Worm (Caenorhabditis elegans) whole organism, mixed stage, embryonic: ENCODE measurements around the gene tftc-3.

Source experiments
- M03D4.4 ChIP-seq: sonication (generic microtip); optimal IDR thresholded peaks from 2 replicates; lab custom pipeline; 2017; ENCODE audit warnings: mild to moderate bottlenecking, missing genetic modification characterization, missing compliant biosample characterization
- bed-3 ChIP-seq: fragments of 200-800 bp; sonication (Bioruptor generic); optimal IDR thresholded peaks from 3 replicates; lab custom pipeline; 2018; ENCODE audit warnings: mild to moderate bottlenecking, missing genetic modification characterization, moderate library complexity, missing compliant biosample characterization
- blmp-1 ChIP-seq: fragments of 150-350 bp; optimal IDR thresholded peaks from 2 replicates; lab custom pipeline; 2014; ENCODE audit warnings: missing biosample characterization, missing genetic modification characterization
- ceh-39 ChIP-seq: fragments of 150-350 bp; optimal IDR thresholded peaks from 2 replicates; lab custom pipeline; 2014; ENCODE audit warnings: missing biosample characterization, missing genetic modification characterization
- ceh-43 ChIP-seq: fragments of 200-800 bp; sonication (Bioruptor generic); optimal IDR thresholded peaks from 2 replicates; lab custom pipeline; 2018; ENCODE audit warnings: mild to moderate bottlenecking, missing genetic modification characterization, moderate library complexity, missing compliant biosample characterization
- ceh-83 ChIP-seq: fragments of 200-800 bp; sonication (Bioruptor generic); optimal IDR thresholded peaks from 2 replicates; lab custom pipeline; 2018; ENCODE audit warnings: mild to moderate bottlenecking, missing genetic modification characterization, missing compliant biosample characterization
- ces-1 ChIP-seq: fragments of 150-350 bp; optimal IDR thresholded peaks from 2 replicates; lab custom pipeline; 2014; ENCODE audit warnings: missing biosample characterization, missing genetic modification reagents, missing genetic modification characterization
- cnd-1 ChIP-seq: fragments of 200-800 bp; sonication (Bioruptor generic); optimal IDR thresholded peaks from 2 replicates; lab custom pipeline; 2018; ENCODE audit warnings: mild to moderate bottlenecking, missing genetic modification characterization, missing compliant biosample characterization
- drap-1 ChIP-seq: fragments of 200-800 bp; sonication (Bioruptor generic); optimal IDR thresholded peaks from 3 replicates; lab custom pipeline; 2018; ENCODE audit warnings: mild to moderate bottlenecking, missing genetic modification characterization, missing compliant biosample characterization
- elt-1 ChIP-seq: sonication (generic microtip); optimal IDR thresholded peaks from 2 replicates; lab custom pipeline; 2017; ENCODE audit warnings: missing genetic modification characterization, mild to moderate bottlenecking, missing compliant biosample characterization, antibody characterized with exemption, moderate library complexity, borderline replicate concordance; ENCODE audit not compliant: insufficient read depth
- elt-3 ChIP-seq: fragments of 150-350 bp; optimal IDR thresholded peaks from 2 replicates; lab custom pipeline; 2014; ENCODE audit warnings: missing biosample characterization, missing genetic modification characterization
- flh-1 ChIP-seq: fragments of 200-800 bp; sonication (Bioruptor generic); optimal IDR thresholded peaks from 2 replicates; lab custom pipeline; 2018; ENCODE audit warnings: mild to moderate bottlenecking, missing genetic modification characterization, moderate library complexity, missing compliant biosample characterization
- ham-2 ChIP-seq: fragments of 200-800 bp; sonication (Bioruptor generic); optimal IDR thresholded peaks from 2 replicates; lab custom pipeline; 2018; ENCODE audit warnings: mild to moderate bottlenecking, missing genetic modification characterization, missing compliant biosample characterization
- hlh-1 ChIP-seq: fragments of 150-350 bp; optimal IDR thresholded peaks from 2 replicates; lab custom pipeline; 2014; ENCODE audit warnings: missing biosample characterization, missing genetic modification reagents, missing genetic modification characterization
- lin-13 ChIP-seq: fragments of 150-350 bp; optimal IDR thresholded peaks from 2 replicates; lab custom pipeline; 2014; ENCODE audit warnings: missing biosample characterization, missing genetic modification characterization
- lin-32 ChIP-seq: fragments of 200-800 bp; sonication (Bioruptor generic); optimal IDR thresholded peaks from 2 replicates; lab custom pipeline; 2018; ENCODE audit warnings: mild to moderate bottlenecking, missing genetic modification characterization, missing compliant biosample characterization
- lsy-2 ChIP-seq: fragments of 150-350 bp; optimal IDR thresholded peaks from 2 replicates; lab custom pipeline; 2014; ENCODE audit warnings: missing biosample characterization, missing genetic modification characterization
- mab-5 ChIP-seq: fragments of 150-350 bp; optimal IDR thresholded peaks from 2 replicates; lab custom pipeline; 2014; ENCODE audit warnings: missing biosample characterization, missing genetic modification characterization
- mep-1 ChIP-seq: fragments of 150-350 bp; optimal IDR thresholded peaks from 2 replicates; lab custom pipeline; 2017; ENCODE audit warnings: missing biosample characterization, missing genetic modification reagents, missing genetic modification characterization, inconsistent platforms
- mls-2 ChIP-seq: sonication (generic microtip); optimal IDR thresholded peaks from 2 replicates; lab custom pipeline; 2016; ENCODE audit warnings: mild to moderate bottlenecking, missing genetic modification characterization, moderate library complexity, missing compliant biosample characterization
- nhr-12 ChIP-seq: fragments of 150-350 bp; optimal IDR thresholded peaks from 2 replicates; lab custom pipeline; 2014; ENCODE audit warnings: missing biosample characterization, missing genetic modification characterization
- nhr-2 ChIP-seq: fragments of 150-350 bp; optimal IDR thresholded peaks from 2 replicates; lab custom pipeline; 2014; ENCODE audit warnings: missing biosample characterization, missing genetic modification characterization
- nhr-237 ChIP-seq: fragments of 150-350 bp; optimal IDR thresholded peaks from 2 replicates; lab custom pipeline; 2014; ENCODE audit warnings: missing biosample characterization, missing genetic modification characterization
- nhr-28 ChIP-seq: fragments of 150-350 bp; optimal IDR thresholded peaks from 2 replicates; lab custom pipeline; 2014; ENCODE audit warnings: missing biosample characterization, missing genetic modification characterization
- nhr-76 ChIP-seq: sonication (generic microtip); optimal IDR thresholded peaks from 2 replicates; lab custom pipeline; 2017; ENCODE audit warnings: missing biosample characterization, missing genetic modification characterization
- pha-4 ChIP-seq: fragments of 150-350 bp; optimal IDR thresholded peaks from 2 replicates; lab custom pipeline; 2018; ENCODE audit warnings: missing biosample characterization, missing genetic modification reagents, missing genetic modification characterization
- sem-2 ChIP-seq: fragments of 200-800 bp; sonication (Bioruptor generic); optimal IDR thresholded peaks from 2 replicates; lab custom pipeline; 2018; ENCODE audit warnings: mild to moderate bottlenecking, missing genetic modification characterization, missing compliant biosample characterization
- snpc-4 ChIP-seq: fragments of 150-350 bp; optimal IDR thresholded peaks from 2 replicates; lab custom pipeline; 2014; ENCODE audit warnings: missing biosample characterization, missing genetic modification characterization
- sptf-1 ChIP-seq: sonication (generic microtip); optimal IDR thresholded peaks from 2 replicates; lab custom pipeline; 2017; ENCODE audit warnings: mild to moderate bottlenecking, missing genetic modification characterization, moderate library complexity, missing compliant biosample characterization
- tbx-8 ChIP-seq: fragments of 200-800 bp; sonication (Bioruptor generic); optimal IDR thresholded peaks from 2 replicates; lab custom pipeline; 2018; ENCODE audit warnings: mild to moderate bottlenecking, missing genetic modification characterization, moderate library complexity, missing compliant biosample characterization
- unc-120 ChIP-seq: sonication (generic microtip); optimal IDR thresholded peaks from 2 replicates; lab custom pipeline; 2017; ENCODE audit warnings: missing genetic modification characterization, missing compliant biosample characterization; ENCODE audit not compliant: poor library complexity, severe bottlenecking
- unc-39 ChIP-seq: fragments of 150-350 bp; optimal IDR thresholded peaks from 2 replicates; lab custom pipeline; 2014; ENCODE audit warnings: missing biosample characterization, missing genetic modification characterization
- unc-62 ChIP-seq: fragments of 150-350 bp; optimal IDR thresholded peaks from 2 replicates; lab custom pipeline; 2014; ENCODE audit warnings: missing biosample characterization, missing genetic modification reagents, missing genetic modification characterization
- zip-8 ChIP-seq: fragments of 150-350 bp; optimal IDR thresholded peaks from 2 replicates; lab custom pipeline; 2014; ENCODE audit warnings: missing biosample characterization, missing genetic modification characterization
- ztf-11 ChIP-seq: fragments of 150-350 bp; optimal IDR thresholded peaks from 2 replicates; lab custom pipeline; 2014; ENCODE audit warnings: missing biosample characterization, missing genetic modification characterization

Gene tftc-3

DNA sequence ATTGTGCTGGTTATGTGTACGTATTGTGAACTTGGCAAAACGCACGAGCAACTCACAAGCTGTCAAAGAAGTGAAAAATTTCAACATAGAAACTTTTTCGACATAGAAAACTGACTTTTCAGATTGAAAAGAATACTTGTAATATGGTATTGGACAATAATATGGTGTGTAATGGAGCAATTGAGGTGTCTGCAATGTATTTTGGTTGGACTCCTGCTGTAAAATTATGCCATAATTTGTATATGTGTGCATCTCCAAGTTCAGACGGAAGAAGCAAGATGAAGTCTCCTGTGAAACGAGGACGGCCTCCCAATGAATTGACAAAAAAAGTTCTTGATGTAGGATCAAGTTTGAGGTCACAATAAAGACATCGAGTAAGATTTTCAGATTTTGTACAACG lies 26.3 kb downstream of the tftc-3 start:
- TF ChIP-seq zip-8: no peak
- no peak for TF ChIP-seq nhr-28
- no peak for TF ChIP-seq sptf-1 (tag; lab: Kevin White, UChicago)
- no peak for TF ChIP-seq lin-32 (GFP tag; lab: Kevin White, UChicago)
- TF ChIP-seq ham-2: no peak
- no peak for TF ChIP-seq tbx-8 (GFP tag; lab: Kevin White, UChicago)
- no peak for TF ChIP-seq unc-120 (tag; lab: Kevin White, UChicago)
- no peak for TF ChIP-seq elt-3 (tag; lab: Kevin White, UChicago)
- TF ChIP-seq sem-2: no peak
- no peak for TF ChIP-seq drap-1 (GFP tag; lab: Kevin White, UChicago)
- TF ChIP-seq flh-1 (GFP tag; lab: Kevin White, UChicago): no peak
- no peak for TF ChIP-seq ztf-11 (tag; lab: Kevin White, UChicago)
- no peak for TF ChIP-seq mls-2 (tag; lab: Kevin White, UChicago)

DNA sequence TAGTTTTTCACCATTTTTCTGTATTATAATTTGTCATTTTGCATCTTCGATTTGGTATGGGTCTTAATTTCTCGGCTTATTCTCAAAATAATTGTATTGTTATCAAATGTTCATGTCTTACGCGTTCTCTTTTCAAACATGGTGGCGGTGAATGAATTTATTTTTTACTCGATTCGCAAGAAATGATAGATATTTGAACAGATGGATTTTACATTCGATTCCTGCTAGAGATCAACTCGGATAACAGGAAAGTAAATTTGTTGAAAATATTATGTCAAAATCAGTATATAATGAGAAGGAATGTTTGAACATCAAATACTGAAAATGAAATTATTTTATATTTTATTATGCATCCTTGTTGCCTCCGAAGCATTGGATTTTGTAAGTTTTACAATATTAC lies 27.2 kb downstream of the tftc-3 start, which contains the start of gene ZK856.4:
TSS of gene ZK856.4 (plus strand) at position 301 of the 400 bp plus-strand sequence.
- TF ChIP-seq M03D4.4 (no peak), mep-1 (no peak), sem-2 (no peak), nhr-237 (no peak), nhr-2 (tag; lab: Kevin White, UChicago) (no peak), unc-39 (tag; lab: Kevin White, UChicago) (no peak), drap-1 (GFP tag; lab: Kevin White, UChicago) (no peak), tbx-8 (GFP tag; lab: Kevin White, UChicago) (no peak), ces-1 (GFP tag; lab: Kevin White, UChicago) (no peak), lin-32 (GFP tag; lab: Kevin White, UChicago) (no peak), sptf-1 (tag; lab: Kevin White, UChicago) (no peak), elt-3 (tag; lab: Kevin White, UChicago) (no peak), nhr-12 (tag; lab: Kevin White, UChicago) (no peak), ceh-83 (no peak), nhr-76 (tag; lab: Kevin White, UChicago) (no peak), lin-13 (tag; lab: Kevin White, UChicago) (no peak), cnd-1 (tag; lab: Kevin White, UChicago) (no peak), nhr-28 (no peak), zip-8 (no peak)

DNA sequence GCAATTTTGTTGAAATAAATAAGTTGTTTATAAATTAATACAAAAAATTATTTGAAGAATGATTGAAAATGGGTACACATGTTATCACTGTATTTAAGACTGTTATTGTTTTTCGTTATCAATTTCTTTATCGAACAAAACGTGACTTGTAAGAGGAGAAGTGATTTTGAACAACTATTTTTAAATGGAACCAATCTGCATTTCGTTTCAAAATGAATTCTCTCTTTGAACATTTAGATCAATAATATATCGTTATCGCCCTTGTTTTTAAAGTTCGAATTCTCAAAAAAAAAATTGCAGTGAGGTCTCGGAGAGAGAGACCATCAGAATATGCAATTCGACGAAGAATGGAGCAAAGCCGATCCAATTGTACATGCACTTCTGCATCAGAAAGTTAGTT lies 30.9 kb downstream of the tftc-3 start, which contains the start of gene cul-5:
TSS of gene cul-5 (plus strand) at position 301 of the 400 bp plus-strand sequence.
- TF ChIP-seq nhr-76 (tag; lab: Kevin White, UChicago) (no peak), lsy-2 (no peak), elt-3 (tag; lab: Kevin White, UChicago) (no peak), tbx-8 (GFP tag; lab: Kevin White, UChicago) (no peak), zip-8 (no peak), sptf-1 (tag; lab: Kevin White, UChicago) (no peak), nhr-237 (no peak), lin-13 (tag; lab: Kevin White, UChicago) (no peak), blmp-1 (tag; lab: Kevin White, UChicago) (no peak), ceh-43 (no peak), sem-2 (no peak), ceh-83 (no peak), unc-120 (tag; lab: Kevin White, UChicago) (no peak), nhr-28 (no peak), M03D4.4 (no peak), cnd-1 (tag; lab: Kevin White, UChicago) (no peak)

DNA sequence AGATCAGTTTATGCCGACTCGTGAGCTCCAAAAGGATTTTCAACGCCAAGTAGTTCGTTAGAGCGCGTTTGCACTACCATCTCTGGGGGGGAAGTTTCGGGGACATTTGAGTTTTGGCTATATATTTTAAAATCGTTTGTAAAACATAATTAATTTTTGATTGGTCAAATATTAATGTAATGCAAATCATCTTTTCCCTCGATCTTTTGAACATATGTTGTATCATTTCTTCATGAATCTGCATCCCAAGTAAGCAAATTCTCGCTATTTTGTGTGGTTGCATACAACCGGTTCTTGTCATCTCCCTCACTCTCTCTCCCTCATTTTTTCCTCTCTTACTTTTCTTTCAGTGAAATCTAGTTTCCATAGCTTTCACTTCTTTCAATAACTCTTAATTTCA lies 32.0 kb downstream of the tftc-3 start:
- peak; percentile 61 for TF ChIP-seq nhr-237
- TF ChIP-seq M03D4.4: no peak
- no peak for TF ChIP-seq drap-1 (GFP tag; lab: Kevin White, UChicago)
- TF ChIP-seq ztf-11 (tag; lab: Kevin White, UChicago): no peak
- peak; percentile 0 for TF ChIP-seq ceh-39 (tag; lab: Kevin White, UChicago)
- no peak for TF ChIP-seq hlh-1 (tag; lab: Kevin White, UChicago)
- peak; percentile 19 for TF ChIP-seq ces-1 (GFP tag; lab: Kevin White, UChicago)
- no peak for TF ChIP-seq bed-3 (GFP tag; lab: Kevin White, UChicago)
- no peak for TF ChIP-seq zip-8
- TF ChIP-seq blmp-1 (tag; lab: Kevin White, UChicago): peak; percentile 86
- TF ChIP-seq ceh-43: no peak
- no peak for TF ChIP-seq nhr-2 (tag; lab: Kevin White, UChicago)
- peak; percentile 48 for TF ChIP-seq sptf-1 (tag; lab: Kevin White, UChicago)
- TF ChIP-seq unc-120 (tag; lab: Kevin White, UChicago): peak; percentile 67
- no peak for TF ChIP-seq nhr-76 (tag; lab: Kevin White, UChicago)
- no peak for TF ChIP-seq elt-3 (tag; lab: Kevin White, UChicago)
- TF ChIP-seq mab-5 (tag; lab: Kevin White, UChicago): no peak
- TF ChIP-seq cnd-1 (tag; lab: Kevin White, UChicago): no peak
- no peak for TF ChIP-seq flh-1 (GFP tag; lab: Kevin White, UChicago)
- TF ChIP-seq snpc-4 (tag; lab: Kevin White, UChicago): no peak
- TF ChIP-seq nhr-28: no peak
- no peak for TF ChIP-seq tbx-8 (GFP tag; lab: Kevin White, UChicago)
- no peak for TF ChIP-seq mls-2 (tag; lab: Kevin White, UChicago)
- no peak for TF ChIP-seq sem-2
- TF ChIP-seq nhr-12 (tag; lab: Kevin White, UChicago): no peak
- no peak for TF ChIP-seq unc-39 (tag; lab: Kevin White, UChicago)
- TF ChIP-seq lin-13 (tag; lab: Kevin White, UChicago): peak; percentile 40
- TF ChIP-seq ham-2: no peak
- TF ChIP-seq lin-32 (GFP tag; lab: Kevin White, UChicago): no peak
- TF ChIP-seq ceh-83: no peak
- no peak for TF ChIP-seq pha-4
- peak; percentile 62 for TF ChIP-seq mep-1
- peak; percentile 30 for TF ChIP-seq lsy-2
- no peak for TF ChIP-seq unc-62 (GFP tag; lab: Kevin White, UChicago)
- no peak for TF ChIP-seq elt-1 (tag; lab: Kevin White, UChicago)
